Worm (Caenorhabditis elegans) whole organism, mixed stage, embryonic: Measurements from ENCODE around the gene C43H6.6.

ENCODE experiments used
- M03D4.4 ChIP-seq: sonication (generic microtip); optimal IDR thresholded peaks from 2 replicates; lab custom pipeline; 2017; ENCODE audit warnings: mild to moderate bottlenecking, missing genetic modification characterization, missing compliant biosample characterization
- bed-3 ChIP-seq: fragments of 200-800 bp; sonication (Bioruptor generic); optimal IDR thresholded peaks from 3 replicates; lab custom pipeline; 2018; ENCODE audit warnings: mild to moderate bottlenecking, missing genetic modification characterization, moderate library complexity, missing compliant biosample characterization
- blmp-1 ChIP-seq: fragments of 150-350 bp; optimal IDR thresholded peaks from 2 replicates; lab custom pipeline; 2014; ENCODE audit warnings: missing biosample characterization, missing genetic modification characterization
- ceh-39 ChIP-seq: fragments of 150-350 bp; optimal IDR thresholded peaks from 2 replicates; lab custom pipeline; 2014; ENCODE audit warnings: missing biosample characterization, missing genetic modification characterization
- ceh-43 ChIP-seq: fragments of 200-800 bp; sonication (Bioruptor generic); optimal IDR thresholded peaks from 2 replicates; lab custom pipeline; 2018; ENCODE audit warnings: mild to moderate bottlenecking, missing genetic modification characterization, moderate library complexity, missing compliant biosample characterization
- ceh-83 ChIP-seq: fragments of 200-800 bp; sonication (Bioruptor generic); optimal IDR thresholded peaks from 2 replicates; lab custom pipeline; 2018; ENCODE audit warnings: mild to moderate bottlenecking, missing genetic modification characterization, missing compliant biosample characterization
- ces-1 ChIP-seq: fragments of 150-350 bp; optimal IDR thresholded peaks from 2 replicates; lab custom pipeline; 2014; ENCODE audit warnings: missing biosample characterization, missing genetic modification reagents, missing genetic modification characterization
- cnd-1 ChIP-seq: fragments of 200-800 bp; sonication (Bioruptor generic); optimal IDR thresholded peaks from 2 replicates; lab custom pipeline; 2018; ENCODE audit warnings: mild to moderate bottlenecking, missing genetic modification characterization, missing compliant biosample characterization
- drap-1 ChIP-seq: fragments of 200-800 bp; sonication (Bioruptor generic); optimal IDR thresholded peaks from 3 replicates; lab custom pipeline; 2018; ENCODE audit warnings: mild to moderate bottlenecking, missing genetic modification characterization, missing compliant biosample characterization
- elt-1 ChIP-seq: sonication (generic microtip); optimal IDR thresholded peaks from 2 replicates; lab custom pipeline; 2017; ENCODE audit warnings: missing genetic modification characterization, mild to moderate bottlenecking, missing compliant biosample characterization, antibody characterized with exemption, moderate library complexity, borderline replicate concordance; ENCODE audit not compliant: insufficient read depth
- elt-3 ChIP-seq: fragments of 150-350 bp; optimal IDR thresholded peaks from 2 replicates; lab custom pipeline; 2014; ENCODE audit warnings: missing biosample characterization, missing genetic modification characterization
- flh-1 ChIP-seq: fragments of 200-800 bp; sonication (Bioruptor generic); optimal IDR thresholded peaks from 2 replicates; lab custom pipeline; 2018; ENCODE audit warnings: mild to moderate bottlenecking, missing genetic modification characterization, moderate library complexity, missing compliant biosample characterization
- hlh-1 ChIP-seq: fragments of 150-350 bp; optimal IDR thresholded peaks from 2 replicates; lab custom pipeline; 2014; ENCODE audit warnings: missing biosample characterization, missing genetic modification reagents, missing genetic modification characterization
- lin-32 ChIP-seq: fragments of 200-800 bp; sonication (Bioruptor generic); optimal IDR thresholded peaks from 2 replicates; lab custom pipeline; 2018; ENCODE audit warnings: mild to moderate bottlenecking, missing genetic modification characterization, missing compliant biosample characterization
- lsy-2 ChIP-seq: fragments of 150-350 bp; optimal IDR thresholded peaks from 2 replicates; lab custom pipeline; 2014; ENCODE audit warnings: missing biosample characterization, missing genetic modification characterization
- mab-5 ChIP-seq: fragments of 150-350 bp; optimal IDR thresholded peaks from 2 replicates; lab custom pipeline; 2014; ENCODE audit warnings: missing biosample characterization, missing genetic modification characterization
- mep-1 ChIP-seq: fragments of 150-350 bp; optimal IDR thresholded peaks from 2 replicates; lab custom pipeline; 2017; ENCODE audit warnings: missing biosample characterization, missing genetic modification reagents, missing genetic modification characterization, inconsistent platforms
- mls-2 ChIP-seq: sonication (generic microtip); optimal IDR thresholded peaks from 2 replicates; lab custom pipeline; 2016; ENCODE audit warnings: mild to moderate bottlenecking, missing genetic modification characterization, moderate library complexity, missing compliant biosample characterization
- nhr-12 ChIP-seq: fragments of 150-350 bp; optimal IDR thresholded peaks from 2 replicates; lab custom pipeline; 2014; ENCODE audit warnings: missing biosample characterization, missing genetic modification characterization
- nhr-2 ChIP-seq: fragments of 150-350 bp; optimal IDR thresholded peaks from 2 replicates; lab custom pipeline; 2014; ENCODE audit warnings: missing biosample characterization, missing genetic modification characterization
- nhr-237 ChIP-seq: fragments of 150-350 bp; optimal IDR thresholded peaks from 2 replicates; lab custom pipeline; 2014; ENCODE audit warnings: missing biosample characterization, missing genetic modification characterization
- nhr-28 ChIP-seq: fragments of 150-350 bp; optimal IDR thresholded peaks from 2 replicates; lab custom pipeline; 2014; ENCODE audit warnings: missing biosample characterization, missing genetic modification characterization
- nhr-76 ChIP-seq: sonication (generic microtip); optimal IDR thresholded peaks from 2 replicates; lab custom pipeline; 2017; ENCODE audit warnings: missing biosample characterization, missing genetic modification characterization
- pha-4 ChIP-seq: fragments of 150-350 bp; optimal IDR thresholded peaks from 2 replicates; lab custom pipeline; 2018; ENCODE audit warnings: missing biosample characterization, missing genetic modification reagents, missing genetic modification characterization
- sem-2 ChIP-seq: fragments of 200-800 bp; sonication (Bioruptor generic); optimal IDR thresholded peaks from 2 replicates; lab custom pipeline; 2018; ENCODE audit warnings: mild to moderate bottlenecking, missing genetic modification characterization, missing compliant biosample characterization
- snpc-4 ChIP-seq: fragments of 150-350 bp; optimal IDR thresholded peaks from 2 replicates; lab custom pipeline; 2014; ENCODE audit warnings: missing biosample characterization, missing genetic modification characterization
- sptf-1 ChIP-seq: sonication (generic microtip); optimal IDR thresholded peaks from 2 replicates; lab custom pipeline; 2017; ENCODE audit warnings: mild to moderate bottlenecking, missing genetic modification characterization, moderate library complexity, missing compliant biosample characterization
- tbx-8 ChIP-seq: fragments of 200-800 bp; sonication (Bioruptor generic); optimal IDR thresholded peaks from 2 replicates; lab custom pipeline; 2018; ENCODE audit warnings: mild to moderate bottlenecking, missing genetic modification characterization, moderate library complexity, missing compliant biosample characterization
- unc-120 ChIP-seq: sonication (generic microtip); optimal IDR thresholded peaks from 2 replicates; lab custom pipeline; 2017; ENCODE audit warnings: missing genetic modification characterization, missing compliant biosample characterization; ENCODE audit not compliant: poor library complexity, severe bottlenecking
- unc-39 ChIP-seq: fragments of 150-350 bp; optimal IDR thresholded peaks from 2 replicates; lab custom pipeline; 2014; ENCODE audit warnings: missing biosample characterization, missing genetic modification characterization
- unc-62 ChIP-seq: fragments of 150-350 bp; optimal IDR thresholded peaks from 2 replicates; lab custom pipeline; 2014; ENCODE audit warnings: missing biosample characterization, missing genetic modification reagents, missing genetic modification characterization
- zip-8 ChIP-seq: fragments of 150-350 bp; optimal IDR thresholded peaks from 2 replicates; lab custom pipeline; 2014; ENCODE audit warnings: missing biosample characterization, missing genetic modification characterization
- ztf-11 ChIP-seq: fragments of 150-350 bp; optimal IDR thresholded peaks from 2 replicates; lab custom pipeline; 2014; ENCODE audit warnings: missing biosample characterization, missing genetic modification characterization

C43H6.6 gene

DNA sequence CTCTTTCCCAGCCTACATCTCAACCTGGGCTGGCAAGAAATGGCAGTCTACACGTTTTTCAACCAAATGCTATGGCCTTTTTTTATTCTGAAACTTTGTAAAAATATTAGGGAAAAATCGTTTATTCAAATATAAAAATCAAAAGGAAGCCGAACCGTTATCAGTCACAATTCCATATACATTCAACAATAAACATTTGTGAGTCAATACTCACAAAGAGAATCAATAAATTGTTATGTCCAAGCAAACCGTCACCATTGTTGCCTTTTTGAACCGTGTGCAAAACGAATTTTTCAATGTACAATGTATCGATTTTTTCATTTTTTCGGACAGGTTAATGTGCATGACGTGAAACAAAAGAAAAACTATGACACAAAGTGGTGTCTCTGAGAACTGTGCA, 26.0 kb upstream of the C43H6.6 start:
- TF ChIP-seq lsy-2: no peak
- TF ChIP-seq sem-2 (GFP tag; lab: Kevin White, UChicago): no peak
- TF ChIP-seq blmp-1: no peak
- no peak for TF ChIP-seq ceh-39
- TF ChIP-seq nhr-2 (tag; lab: Kevin White, UChicago): no peak
- TF ChIP-seq ceh-43 (GFP tag; lab: Kevin White, UChicago): no peak
- TF ChIP-seq flh-1: no peak
- TF ChIP-seq mep-1 (tag; lab: Kevin White, UChicago): no peak
- TF ChIP-seq unc-62 (GFP tag; lab: Kevin White, UChicago): no peak
- no peak for TF ChIP-seq nhr-76 (tag; lab: Kevin White, UChicago)
- TF ChIP-seq elt-1 (tag; lab: Kevin White, UChicago): no peak
- no peak for TF ChIP-seq mls-2 (tag; lab: Kevin White, UChicago)
- no peak for TF ChIP-seq pha-4 (tag; lab: Kevin White, UChicago)
- TF ChIP-seq nhr-12: no peak
- no peak for TF ChIP-seq unc-120 (tag; lab: Kevin White, UChicago)
- TF ChIP-seq tbx-8 (GFP tag; lab: Kevin White, UChicago): no peak
- TF ChIP-seq ces-1 (GFP tag; lab: Kevin White, UChicago): no peak
- no peak for TF ChIP-seq drap-1 (GFP tag; lab: Kevin White, UChicago)
- TF ChIP-seq unc-39 (tag; lab: Kevin White, UChicago): no peak

DNA sequence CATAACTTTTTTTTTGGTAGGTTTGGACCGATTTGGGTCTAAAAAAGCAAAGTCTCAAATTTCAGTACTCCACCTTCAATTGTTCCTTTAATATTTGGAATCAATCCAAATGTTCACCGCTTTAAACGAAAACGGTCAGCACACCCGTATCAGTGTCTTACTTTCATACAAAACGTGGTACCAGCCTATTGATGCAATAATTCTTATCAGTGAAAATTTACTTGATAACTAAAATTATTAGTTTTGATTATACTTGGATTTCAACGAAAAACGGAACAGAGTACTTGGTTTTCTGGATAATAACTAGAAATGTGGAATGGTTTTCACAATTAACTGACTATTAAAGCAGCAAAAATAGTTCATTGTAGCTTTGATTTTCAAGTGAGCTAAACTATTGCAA, 24.4 kb upstream of the C43H6.6 start:
- TF ChIP-seq ztf-11 (tag; lab: Kevin White, UChicago) (no peak), unc-120 (tag; lab: Kevin White, UChicago) (no peak), drap-1 (GFP tag; lab: Kevin White, UChicago) (no peak), M03D4.4 (no peak), hlh-1 (tag; lab: Kevin White, UChicago) (no peak), elt-3 (tag; lab: Kevin White, UChicago) (no peak), tbx-8 (GFP tag; lab: Kevin White, UChicago) (no peak), nhr-237 (tag; lab: Kevin White, UChicago) (no peak), lin-32 (GFP tag; lab: Kevin White, UChicago) (no peak), zip-8 (tag; lab: Kevin White, UChicago) (no peak), ces-1 (GFP tag; lab: Kevin White, UChicago) (no peak), ceh-39 (no peak), flh-1 (no peak), unc-62 (GFP tag; lab: Kevin White, UChicago) (no peak), bed-3 (GFP tag; lab: Kevin White, UChicago) (no peak), mls-2 (tag; lab: Kevin White, UChicago) (no peak), ceh-83 (no peak)

DNA sequence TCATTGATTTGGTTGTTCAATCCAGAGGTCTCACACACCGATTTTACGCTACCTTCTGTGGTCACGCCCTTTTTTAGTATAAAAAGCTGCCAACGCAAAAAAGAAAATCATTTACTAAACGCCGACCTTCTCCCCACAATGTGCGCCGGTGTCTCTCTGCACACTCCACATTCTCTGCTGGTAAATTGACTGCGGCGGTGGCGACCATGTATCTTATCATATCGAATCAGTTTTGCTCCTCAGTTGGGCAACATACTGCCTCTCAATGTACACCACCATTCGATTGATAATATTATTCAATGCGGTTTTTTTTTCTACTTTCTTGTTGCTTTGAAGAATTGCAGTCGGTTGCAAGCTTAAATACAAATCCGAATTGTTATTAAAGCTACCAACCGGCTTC, 22.9 kb upstream of the C43H6.6 start:
- TF ChIP-seq mab-5 (tag; lab: Kevin White, UChicago): no peak
- no peak for TF ChIP-seq ceh-43 (GFP tag; lab: Kevin White, UChicago)
- TF ChIP-seq flh-1: no peak
- no peak for TF ChIP-seq lin-32 (GFP tag; lab: Kevin White, UChicago)
- no peak for TF ChIP-seq cnd-1 (tag; lab: Kevin White, UChicago)
- TF ChIP-seq mep-1 (tag; lab: Kevin White, UChicago): no peak
- no peak for TF ChIP-seq nhr-12
- no peak for TF ChIP-seq nhr-76 (tag; lab: Kevin White, UChicago)
- TF ChIP-seq sptf-1 (tag; lab: Kevin White, UChicago): no peak
- TF ChIP-seq snpc-4 (tag; lab: Kevin White, UChicago): no peak
- TF ChIP-seq unc-39 (tag; lab: Kevin White, UChicago): no peak
- TF ChIP-seq nhr-28 (tag; lab: Kevin White, UChicago): no peak

DNA sequence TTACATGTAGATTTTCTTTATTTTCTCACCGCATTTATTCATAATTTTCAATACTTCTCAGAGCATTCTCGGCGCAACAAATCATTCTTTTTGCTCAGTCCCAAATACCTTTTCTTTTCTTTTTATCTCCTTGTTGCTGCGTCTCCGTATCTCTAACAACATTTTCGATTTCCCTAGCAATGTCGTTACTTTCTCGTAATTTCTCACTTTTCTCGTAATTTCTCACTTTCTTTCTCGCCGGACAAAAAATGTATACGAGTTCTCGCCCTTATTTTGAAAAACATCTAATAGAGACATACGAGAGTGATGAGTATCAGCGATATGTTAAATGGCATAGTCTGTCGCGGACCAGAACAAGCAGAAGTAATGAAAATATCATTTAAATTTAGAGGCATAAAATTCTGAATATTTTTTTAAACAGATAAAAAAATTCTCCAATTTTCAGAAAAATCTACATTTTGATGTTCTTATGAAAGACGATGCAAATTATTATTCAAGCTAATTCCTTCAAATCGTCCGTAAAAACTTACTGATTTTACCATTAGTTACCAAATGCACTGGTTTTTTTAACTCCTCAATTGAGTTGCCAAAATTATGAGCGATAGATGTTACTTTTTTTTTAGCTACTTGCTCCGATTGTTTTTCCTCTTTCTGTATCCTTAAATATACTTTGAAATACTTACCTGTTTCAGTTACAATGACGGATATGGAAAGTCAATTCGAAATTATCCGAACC, 19.6 kb upstream of the C43H6.6 start, which contains the start of gene F47G3.3:
TSS of gene F47G3.3 (plus strand) at position 686 of the 736 bp plus-strand sequence.
- TF ChIP-seq ztf-11 (tag; lab: Kevin White, UChicago) (no peak), tbx-8 (GFP tag; lab: Kevin White, UChicago) (no peak), unc-39 (tag; lab: Kevin White, UChicago) (no peak), drap-1 (GFP tag; lab: Kevin White, UChicago) (no peak)
